Worm (Caenorhabditis elegans): Measurements from ENCODE around the gene Y57G11C.52.

Gene Y57G11C.52

DNA sequence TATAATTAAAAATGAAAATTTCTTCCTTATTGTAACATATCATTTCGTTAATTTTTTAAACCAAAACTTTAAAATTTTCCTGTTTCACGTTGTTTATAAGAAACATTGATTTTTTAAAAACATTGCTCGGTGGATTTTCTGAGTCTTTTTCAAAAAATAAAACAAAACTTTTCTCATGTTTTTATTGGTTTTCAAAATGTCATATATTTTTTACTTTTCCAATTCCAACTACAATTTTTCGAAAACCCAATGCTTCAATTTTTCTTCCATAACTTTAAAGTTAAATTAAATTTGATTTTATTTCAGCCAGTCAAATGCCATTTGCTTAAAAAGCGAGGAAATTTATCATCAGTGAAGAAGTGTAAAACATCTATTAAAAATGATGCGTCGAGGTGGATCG lies 25.4 kb downstream of the Y57G11C.52 start, which contains the start of gene eps-8:
TSS of gene eps-8 (plus strand) at position 301 of the 400 bp plus-strand sequence.
- no peak for TF ChIP-seq ref-2 (tag; optimal IDR thresholded peaks at IDR 0.05)

DNA sequence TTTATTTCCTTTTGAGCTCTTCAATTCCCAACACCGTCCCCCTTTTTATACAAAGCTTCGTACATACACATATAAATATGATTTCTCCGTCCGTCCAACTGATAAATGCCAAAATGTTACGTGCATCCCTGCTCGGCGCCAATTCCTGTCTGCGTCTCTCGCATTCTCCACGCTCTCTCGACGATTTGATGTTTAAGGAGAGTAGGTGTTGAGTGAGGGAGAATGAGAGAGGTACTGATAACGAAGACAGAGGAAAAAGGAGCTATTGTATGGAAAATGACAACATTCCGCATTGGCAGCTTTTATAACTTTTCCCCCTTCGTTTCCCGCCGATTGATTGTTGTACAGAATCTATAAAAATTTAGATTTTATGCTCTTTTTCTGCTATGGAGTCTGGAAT lies 30.0 kb downstream of the Y57G11C.52 start:
- TF ChIP-seq pqm-1 (tag; optimal IDR thresholded peaks at IDR 0.05) (peak; percentile 11), sdc-2 (tag; optimal IDR thresholded peaks at IDR 0.05) (no peak), hlh-15 (tag; optimal IDR thresholded peaks at IDR 0.05) (no peak), sox-4 (tag; optimal IDR thresholded peaks at IDR 0.05) (no peak), che-1 (tag; optimal IDR thresholded peaks at IDR 0.05) (no peak), elt-2 (tag; optimal IDR thresholded peaks at IDR 0.05) (peak; percentile 44), ceh-34 (tag; optimal IDR thresholded peaks at IDR 0.05) (no peak), ceh-30 (tag; optimal IDR thresholded peaks at IDR 0.05) (no peak)

ce11 chrIV:14885584-14885983 lies 31.8 kb downstream of the Y57G11C.52 start:
- TF ChIP-seq mec-3 (tag; optimal IDR thresholded peaks at IDR 0.05; ENCODE audit: borderline replicate concordance) (no peak), ceh-18 (tag; optimal IDR thresholded peaks at IDR 0.05) (no peak), hlh-13 (GFP tag; optimal IDR thresholded peaks at IDR 0.05) (no peak), hlh-6 (tag; optimal IDR thresholded peaks at IDR 0.05) (no peak), ceh-2 (tag; optimal IDR thresholded peaks at IDR 0.05) (no peak), fkh-10 (GFP tag; optimal IDR thresholded peaks at IDR 0.05) (no peak), ceh-48 (tag; optimal IDR thresholded peaks at IDR 0.05) (no peak), sdc-2 (tag; optimal IDR thresholded peaks at IDR 0.05) (no peak), syd-9 (tag; optimal IDR thresholded peaks at IDR 0.05) (no peak), ceh-30 (tag; optimal IDR thresholded peaks at IDR 0.05) (no peak), unc-3 (GFP tag; conservative IDR thresholded peaks at IDR 0.05) (no peak), unc-3 (tag; optimal IDR thresholded peaks at IDR 0.05) (no peak), fax-1 (tag; optimal IDR thresholded peaks at IDR 0.05) (no peak), rnt-1 (tag; optimal IDR thresholded peaks at IDR 0.05) (no peak), ets-4 (tag; optimal IDR thresholded peaks at IDR 0.05) (no peak), T23F11.4 (GFP tag; optimal IDR thresholded peaks at IDR 0.05) (no peak), gmeb-2 (tag; optimal IDR thresholded peaks at IDR 0.05) (no peak), lim-6 (tag; optimal IDR thresholded peaks at IDR 0.05) (no peak)

ce11 chrIV:14888889-14889664 lies 35.3 kb downstream of the Y57G11C.52 start:
- TF ChIP-seq pros-1 (tag; optimal IDR thresholded peaks at IDR 0.05) (no peak), unc-55 (GFP tag; optimal IDR thresholded peaks at IDR 0.05) (no peak), ahr-1 (tag; optimal IDR thresholded peaks at IDR 0.05) (no peak), rnt-1 (tag; optimal IDR thresholded peaks at IDR 0.05) (no peak), gmeb-2 (tag; optimal IDR thresholded peaks at IDR 0.05) (no peak), odd-2 (tag; optimal IDR thresholded peaks at IDR 0.05) (no peak), elt-4 (tag; optimal IDR thresholded peaks at IDR 0.05) (no peak), fax-1 (tag; optimal IDR thresholded peaks at IDR 0.05) (no peak), C38D4.7 (GFP tag; optimal IDR thresholded peaks at IDR 0.05) (no peak), lin-11 (tag; optimal IDR thresholded peaks at IDR 0.05) (no peak), ceh-19 (GFP tag; optimal IDR thresholded peaks at IDR 0.05) (no peak), nhr-232 (tag; optimal IDR thresholded peaks at IDR 0.05) (no peak), ceh-2 (tag; optimal IDR thresholded peaks at IDR 0.05) (no peak), K09A11.1 (tag; optimal IDR thresholded peaks at IDR 0.05; ENCODE audit: insufficient read depth) (no peak), eyg-1 (tag; optimal IDR thresholded peaks at IDR 0.05) (no peak), pqm-1 (tag; optimal IDR thresholded peaks at IDR 0.05) (no peak), madf-2 (tag; optimal IDR thresholded peaks at IDR 0.05) (no peak)
